Fruit fly (Drosophila melanogaster) whole organism, embryonic: Measurements from ENCODE around the gene hook.

Source experiments
- Antp ChIP-seq: fragments of 200-800 bp; sonication (Bioruptor generic); optimal IDR thresholded peaks from 3 replicates; lab custom pipeline; 2016; ENCODE audit warnings: missing biosample characterization, missing genetic modification characterization
- Bgb ChIP-seq: fragments of 200-800 bp; sonication (Bioruptor generic); IDR thresholded peaks from 2 replicates; pipeline ENCODE4 v1.3.6; 2022; ENCODE audit warnings: missing biosample characterization, missing genetic modification characterization; ENCODE audit not compliant: partially characterized antibody
- CG10462 ChIP-seq: fragments of 200-800 bp; sonication (Bioruptor generic); optimal IDR thresholded peaks from 2 replicates; lab custom pipeline; 2016; ENCODE audit warnings: missing biosample characterization, missing genetic modification characterization
- CG12104 ChIP-seq: fragments of 200-800 bp; sonication (Bioruptor generic); optimal IDR thresholded peaks from 3 replicates; lab custom pipeline; 2016; ENCODE audit warnings: missing biosample characterization, missing genetic modification characterization
- CG1832 ChIP-seq: fragments of 200-800 bp; sonication (Bioruptor generic); optimal IDR thresholded peaks from 2 replicates; lab custom pipeline; 2017; ENCODE audit warnings: missing biosample characterization, mild to moderate bottlenecking, missing genetic modification characterization, inconsistent platforms
- CG18476 ChIP-seq: fragments of 200-800 bp; sonication (Bioruptor generic); optimal IDR thresholded peaks from 2 replicates; lab custom pipeline; 2016; ENCODE audit warnings: missing biosample characterization, mild to moderate bottlenecking, missing genetic modification characterization
- CG18764 ChIP-seq: fragments of 200-800 bp; sonication (Bioruptor generic); optimal IDR thresholded peaks from 3 replicates; lab custom pipeline; 2016; ENCODE audit warnings: missing biosample characterization, missing genetic modification characterization
- CG2712 ChIP-seq: fragments of 200-800 bp; optimal IDR thresholded peaks from 3 replicates; lab custom pipeline; 2019; ENCODE audit warnings: missing biosample characterization, mild to moderate bottlenecking, missing genetic modification characterization, moderate library complexity
- CG2889 ChIP-seq: fragments of 200-800 bp; sonication (Bioruptor generic); IDR thresholded peaks from 3 replicates; pipeline ENCODE4 v1.3.6; 2022; ENCODE audit warnings: missing biosample characterization, missing genetic modification characterization
- CG31224 ChIP-seq: fragments of 200-800 bp; sonication (Bioruptor generic); IDR thresholded peaks from 2 replicates; pipeline ENCODE4 v1.3.6; 2022; ENCODE audit warnings: missing biosample characterization, missing genetic modification characterization
- CG31441 ChIP-seq: fragments of 200-800 bp; sonication (Bioruptor generic); IDR thresholded peaks from 2 replicates; pipeline ENCODE4 v1.3.6; 2022; ENCODE audit warnings: missing biosample characterization, missing genetic modification characterization
- CG3163 ChIP-seq: fragments of 200-800 bp; sonication (Bioruptor generic); optimal IDR thresholded peaks from 3 replicates; lab custom pipeline; 2016; ENCODE audit warnings: missing biosample characterization, missing genetic modification characterization
- CG34224 ChIP-seq: fragments of 200-800 bp; sonication (Bioruptor generic); IDR thresholded peaks from 3 replicates; pipeline ENCODE4 v1.3.6; 2022; ENCODE audit warnings: missing biosample characterization, missing genetic modification characterization; ENCODE audit not compliant: partially characterized antibody
- CG7786 ChIP-seq: fragments of 200-800 bp; sonication (Bioruptor generic); optimal IDR thresholded peaks from 2 replicates; lab custom pipeline; 2016; ENCODE audit warnings: missing biosample characterization, missing genetic modification characterization
- CG7839 ChIP-seq: fragments of 200-800 bp; sonication (Bioruptor generic); optimal IDR thresholded peaks from 3 replicates; lab custom pipeline; 2018; ENCODE audit warnings: missing biosample characterization, mild to moderate bottlenecking, missing genetic modification characterization, moderate library complexity
- CG8359 ChIP-seq: fragments of 200-800 bp; sonication (Bioruptor generic); optimal IDR thresholded peaks from 2 replicates; lab custom pipeline; 2017; ENCODE audit warnings: missing biosample characterization, mild to moderate bottlenecking, missing genetic modification characterization, borderline replicate concordance
- CG8478 ChIP-seq: fragments of >200 bp; optimal IDR thresholded peaks from 2 replicates; lab custom pipeline; 2018
- CG8944 ChIP-seq: fragments of 200-800 bp; sonication (Bioruptor generic); optimal IDR thresholded peaks from 3 replicates; lab custom pipeline; 2016; ENCODE audit warnings: missing biosample characterization, missing genetic modification characterization
- CG9727 ChIP-seq: fragments of 200-800 bp; sonication (Bioruptor generic); optimal IDR thresholded peaks from 3 replicates; lab custom pipeline; 2017; ENCODE audit warnings: missing biosample characterization, mild to moderate bottlenecking, missing genetic modification characterization
- D19B ChIP-seq: fragments of 200-800 bp; sonication (Bioruptor generic); optimal IDR thresholded peaks from 2 replicates; lab custom pipeline; 2017; ENCODE audit warnings: missing biosample characterization, mild to moderate bottlenecking, missing genetic modification characterization
- Ets65A ChIP-seq: fragments of 200-800 bp; sonication (Bioruptor generic); peaks from one replicate; lab custom pipeline; 2016; ENCODE audit warnings: missing biosample characterization, missing genetic modification characterization
- Hmr ChIP-seq: fragments of 200-800 bp; sonication (Bioruptor generic); optimal IDR thresholded peaks from 3 replicates; lab custom pipeline; 2017; ENCODE audit warnings: mild to moderate bottlenecking, missing biosample characterization, missing genetic modification reagents, missing genetic modification characterization
- Hmx ChIP-seq: fragments of 200-800 bp; sonication (Bioruptor generic); optimal IDR thresholded peaks from 2 replicates; lab custom pipeline; 2016; ENCODE audit warnings: missing biosample characterization, missing genetic modification characterization
- Max ChIP-seq: fragments of 200-800 bp; sonication (Bioruptor generic); optimal IDR thresholded peaks from 2 replicates; lab custom pipeline; 2016; ENCODE audit warnings: missing biosample characterization, mild to moderate bottlenecking, missing genetic modification characterization
- Meics ChIP-seq: fragments of 200-800 bp; sonication (Bioruptor generic); optimal IDR thresholded peaks from 2 replicates; lab custom pipeline; 2017; ENCODE audit warnings: missing biosample characterization, mild to moderate bottlenecking, missing genetic modification characterization
- NFAT ChIP-seq: fragments of 200-800 bp; sonication (Bioruptor generic); IDR thresholded peaks from 2 replicates; pipeline ENCODE4 v1.3.6; 2022; ENCODE audit warnings: missing biosample characterization, missing genetic modification characterization
- Oli ChIP-seq: fragments of 200-800 bp; sonication (Bioruptor generic); optimal IDR thresholded peaks from 2 replicates; lab custom pipeline; 2018; ENCODE audit warnings: missing biosample characterization, mild to moderate bottlenecking, missing genetic modification characterization, moderate library complexity
- Sox102F ChIP-seq: fragments of 200-800 bp; sonication (Bioruptor generic); optimal IDR thresholded peaks from 2 replicates; lab custom pipeline; 2018; ENCODE audit warnings: missing biosample characterization, mild to moderate bottlenecking, missing genetic modification characterization, moderate library complexity
- abd-A ChIP-seq: fragments of 200-800 bp; sonication (Bioruptor generic); optimal IDR thresholded peaks from 3 replicates; lab custom pipeline; 2019; ENCODE audit warnings: missing biosample characterization, mild to moderate bottlenecking, missing genetic modification characterization, moderate library complexity
- ase ChIP-seq: fragments of 200-800 bp; sonication (Bioruptor generic); IDR thresholded peaks from 3 replicates; pipeline ENCODE4 v1.3.6; 2022; ENCODE audit warnings: missing biosample characterization, missing genetic modification characterization
- bsh ChIP-seq, 2 experiments: fragments of 200-800 bp; sonication (Bioruptor generic); optimal IDR thresholded peaks; 2 replicates each; lab custom pipeline; 2017 to 2018; ENCODE audit warnings: mild to moderate bottlenecking in 2 of 2, missing biosample characterization in 2 of 2, missing genetic modification characterization in 2 of 2, moderate library complexity in 1 of 2
- cg ChIP-seq: fragments of 200-800 bp; sonication (Bioruptor generic); optimal IDR thresholded peaks from 3 replicates; lab custom pipeline; 2019; ENCODE audit warnings: missing biosample characterization, mild to moderate bottlenecking, missing genetic modification characterization, moderate library complexity
- corto ChIP-seq: fragments of 200-800 bp; sonication (Bioruptor generic); optimal IDR thresholded peaks from 2 replicates; lab custom pipeline; 2016; ENCODE audit warnings: missing biosample characterization, mild to moderate bottlenecking, missing genetic modification characterization, moderate library complexity
- crol ChIP-seq: fragments of 200-800 bp; sonication (Bioruptor generic); IDR thresholded peaks from 2 replicates; pipeline ENCODE4 v1.3.6; 2022; ENCODE audit warnings: missing biosample characterization, missing genetic modification characterization
- crp ChIP-seq, 2 experiments: fragments of 200-800 bp; sonication (Bioruptor generic); optimal IDR thresholded peaks; 2 replicates in 1 of 2; 3 replicates in 1 of 2; lab custom pipeline; 2017; ENCODE audit warnings: missing biosample characterization in 2 of 2, missing genetic modification characterization in 2 of 2, mild to moderate bottlenecking in 1 of 2, moderate library complexity in 1 of 2
- cwo ChIP-seq: fragments of 200-800 bp; sonication (Bioruptor generic); optimal IDR thresholded peaks from 3 replicates; lab custom pipeline; 2017; ENCODE audit warnings: missing biosample characterization, missing genetic modification characterization, mild to moderate bottlenecking, moderate library complexity, missing genetic modification reagents
- dpn ChIP-seq, 2 experiments: fragments of 200-800 bp; sonication (Bioruptor generic); optimal IDR thresholded peaks; 3 replicates each; lab custom pipeline; 2016; ENCODE audit warnings: missing biosample characterization in 2 of 2, missing genetic modification characterization in 2 of 2
- esg ChIP-seq: fragments of 200-800 bp; sonication (Bioruptor generic); conservative IDR thresholded peaks from 2 replicates; pipeline ENCODE4 v1.3.6; 2022; ENCODE audit warnings: missing biosample characterization, missing genetic modification characterization
- fu2 ChIP-seq: fragments of 200-800 bp; sonication (Bioruptor generic); optimal IDR thresholded peaks from 2 replicates; lab custom pipeline; 2016; ENCODE audit warnings: missing biosample characterization, missing genetic modification characterization
- gfzf ChIP-seq: fragments of 200-800 bp; sonication (Bioruptor generic); optimal IDR thresholded peaks from 2 replicates; lab custom pipeline; 2016; ENCODE audit warnings: missing biosample characterization, mild to moderate bottlenecking, missing genetic modification characterization, moderate library complexity
- jigr1 ChIP-seq: fragments of 200-800 bp; sonication (Bioruptor generic); IDR thresholded peaks from 3 replicates; pipeline ENCODE4 v1.3.6; 2022; ENCODE audit warnings: missing biosample characterization, missing genetic modification characterization
- lab ChIP-seq: fragments of 200-800 bp; sonication (Bioruptor generic); optimal IDR thresholded peaks from 3 replicates; lab custom pipeline; 2017; ENCODE audit warnings: missing biosample characterization, missing genetic modification characterization, mild to moderate bottlenecking, moderate library complexity, missing genetic modification reagents
- lilli ChIP-seq: fragments of 200-800 bp; sonication (Bioruptor generic); optimal IDR thresholded peaks from 3 replicates; lab custom pipeline; 2016; ENCODE audit warnings: missing biosample characterization, missing genetic modification characterization
- p53 ChIP-seq: fragments of 200-800 bp; sonication (Bioruptor generic); optimal IDR thresholded peaks from 2 replicates; lab custom pipeline; 2016; ENCODE audit warnings: missing biosample characterization, missing genetic modification characterization
- pfk ChIP-seq: fragments of 200-800 bp; sonication (Bioruptor generic); optimal IDR thresholded peaks from 2 replicates; lab custom pipeline; 2018; ENCODE audit warnings: missing biosample characterization, mild to moderate bottlenecking, missing genetic modification characterization, moderate library complexity
- sc ChIP-seq, 3 experiments: fragments of >200 bp in 2 of 3; fragments of 200-800 bp in 1 of 3; sonication (Bioruptor generic) in 1 of 3; optimal IDR thresholded peaks; 2 replicates in 2 of 3; 3 replicates in 1 of 3; lab custom pipeline; 2017; ENCODE audit warnings: mild to moderate bottlenecking in 1 of 3, missing biosample characterization in 1 of 3, missing genetic modification characterization in 1 of 3, missing genetic modification reagents in 1 of 3
- sd ChIP-seq: fragments of 200-800 bp; sonication (Bioruptor generic); optimal IDR thresholded peaks from 3 replicates; lab custom pipeline; 2018; ENCODE audit warnings: missing biosample characterization, mild to moderate bottlenecking, missing genetic modification characterization, moderate library complexity
- slbo ChIP-seq: fragments of 200-800 bp; sonication (Bioruptor generic); IDR thresholded peaks from 2 replicates; pipeline ENCODE4 v1.3.6; 2022; ENCODE audit warnings: missing biosample characterization, missing genetic modification characterization
- sob ChIP-seq: fragments of 200-800 bp; sonication (Bioruptor generic); IDR thresholded peaks from 2 replicates; pipeline ENCODE4 v1.3.6; 2022; ENCODE audit warnings: missing biosample characterization, missing genetic modification characterization
- tx ChIP-seq: fragments of 200-800 bp; sonication (Bioruptor generic); optimal IDR thresholded peaks from 2 replicates; lab custom pipeline; 2016; ENCODE audit warnings: missing biosample characterization, missing genetic modification characterization

hook gene

DNA sequence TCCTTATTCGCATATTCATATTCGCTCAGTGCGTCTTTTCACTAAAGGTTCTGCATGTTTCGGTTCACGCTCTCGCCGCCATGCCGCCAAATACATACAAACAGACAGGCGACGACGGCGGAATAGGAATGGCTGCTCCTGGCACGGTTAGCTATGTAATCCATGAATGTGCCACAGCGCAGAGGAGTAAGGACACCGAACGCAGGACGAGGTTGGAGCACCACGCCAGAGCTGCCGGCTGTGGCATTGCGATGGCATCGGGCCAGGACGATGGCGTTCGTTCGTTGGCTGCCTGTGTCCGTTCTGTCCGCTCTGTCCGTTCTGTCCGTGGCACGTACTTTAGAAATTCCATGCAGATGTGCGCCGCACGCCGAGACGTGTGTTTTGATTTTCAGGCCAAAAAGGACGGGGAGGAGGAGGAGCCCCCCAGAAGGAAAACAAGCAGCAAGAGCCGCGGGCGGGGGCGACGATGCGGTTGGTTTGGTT, 18.4 kb downstream of the hook start (continued):
- TF ChIP-seq CG12104 (GFP tag; lab: Kevin White, UChicago) (peak; percentile 31), Max (no peak), CG9727 (GFP tag; lab: Kevin White, UChicago) (no peak), Oli (tag; lab: Kevin White, UChicago) (no peak), Sox102F (GFP tag; lab: Kevin White, UChicago) (no peak), CG1832 (GFP tag; lab: Kevin White, UChicago) (no peak), CG2889 (GFP tag; lab: Robert Waterston, UW) (0 out of 3 replicates have a peak, but pooled peaks have one; percentile 10), Hmr (no peak), Meics (peak; percentile 40), lilli (GFP tag; lab: Kevin White, UChicago) (peak; percentile 24), abd-A (tag; lab: Kevin White, UChicago) (peak; percentile 5), CG2712 (tag; lab: Kevin White, UChicago) (no peak), crol (GFP tag; lab: Robert Waterston, UW) (peak; percentile 82), CG3163 (GFP tag; lab: Kevin White, UChicago) (no peak), CG31224 (GFP tag; lab: Robert Waterston, UW) (no peak), sob (0 out of 2 replicates have a peak, but pooled peaks have one; percentile 2), Hmx (GFP tag; lab: Kevin White, UChicago) (no peak), NFAT (GFP tag; lab: Robert Waterston, UW) (no peak), slbo (GFP tag; lab: Robert Waterston, UW) (0 out of 2 replicates have a peak, but pooled peaks have one; percentile 1), tx (GFP tag; lab: Kevin White, UChicago) (no peak), CG18764 (GFP tag; lab: Kevin White, UChicago) (no peak), crp (GFP tag; optimal IDR thresholded peaks at IDR 0.05; lab: Kevin White, UChicago) (no peak), dpn (GFP tag; optimal IDR thresholded peaks at IDR 0.05; lab: Kevin White, UChicago) (no peak), cg (GFP tag; lab: Kevin White, UChicago) (no peak), CG31441 (GFP tag; lab: Robert Waterston, UW) (0 out of 2 replicates have a peak, but pooled peaks have one; percentile 4), sc (optimal IDR thresholded peaks at IDR 0.05; lab: Kevin White, UChicago) (no peak), sc (GFP tag; optimal IDR thresholded peaks at IDR 0.05; lab: Kevin White, UChicago) (no peak), D19B (no peak), p53 (GFP tag; lab: Kevin White, UChicago) (no peak), CG7839 (tag; lab: Kevin White, UChicago) (no peak), corto (GFP tag; lab: Kevin White, UChicago) (no peak), Antp (GFP tag; lab: Kevin White, UChicago) (no peak), CG7786 (GFP tag; lab: Kevin White, UChicago) (no peak), Ets65A (GFP tag; lab: Kevin White, UChicago) (peak; percentile 44), CG8944 (GFP tag; lab: Kevin White, UChicago) (no peak), ase (GFP tag; lab: Robert Waterston, UW) (no peak), CG10462 (GFP tag; lab: Kevin White, UChicago) (no peak), CG8359 (no peak), CG34224 (GFP tag; lab: Robert Waterston, UW) (no peak), jigr1 (no peak), CG18476 (GFP tag; lab: Kevin White, UChicago) (peak; percentile 0), Bgb (GFP tag; lab: Robert Waterston, UW) (peak; percentile 33; the same call in 1 of the 2 replicates), esg (GFP tag; lab: Robert Waterston, UW) (0 out of 2 replicates have a peak, but pooled peaks have one; percentile 2), lab (GFP tag; lab: Kevin White, UChicago) (peak; percentile 38), gfzf (GFP tag; lab: Kevin White, UChicago) (no peak), fu2 (GFP tag; lab: Kevin White, UChicago) (no peak), CG8478 (lab: Kevin White, UChicago) (no peak), bsh (GFP tag; optimal IDR thresholded peaks at IDR 0.05; lab: Kevin White, UChicago) (no peak), cwo (GFP tag; lab: Kevin White, UChicago) (no peak), sd (tag; lab: Kevin White, UChicago) (peak; percentile 72), pfk (GFP tag; lab: Kevin White, UChicago) (no peak)
